Fruit fly (Drosophila melanogaster) whole organism: ENCODE measurements around the gene CG14313.

Experiments
- Dll ChIP-seq: fragments of >200 bp; optimal IDR thresholded peaks from 2 replicates; lab custom pipeline; 2017
- pan ChIP-seq: fragments of >200 bp; optimal IDR thresholded peaks from 2 replicates; lab custom pipeline; 2017

DNA sequence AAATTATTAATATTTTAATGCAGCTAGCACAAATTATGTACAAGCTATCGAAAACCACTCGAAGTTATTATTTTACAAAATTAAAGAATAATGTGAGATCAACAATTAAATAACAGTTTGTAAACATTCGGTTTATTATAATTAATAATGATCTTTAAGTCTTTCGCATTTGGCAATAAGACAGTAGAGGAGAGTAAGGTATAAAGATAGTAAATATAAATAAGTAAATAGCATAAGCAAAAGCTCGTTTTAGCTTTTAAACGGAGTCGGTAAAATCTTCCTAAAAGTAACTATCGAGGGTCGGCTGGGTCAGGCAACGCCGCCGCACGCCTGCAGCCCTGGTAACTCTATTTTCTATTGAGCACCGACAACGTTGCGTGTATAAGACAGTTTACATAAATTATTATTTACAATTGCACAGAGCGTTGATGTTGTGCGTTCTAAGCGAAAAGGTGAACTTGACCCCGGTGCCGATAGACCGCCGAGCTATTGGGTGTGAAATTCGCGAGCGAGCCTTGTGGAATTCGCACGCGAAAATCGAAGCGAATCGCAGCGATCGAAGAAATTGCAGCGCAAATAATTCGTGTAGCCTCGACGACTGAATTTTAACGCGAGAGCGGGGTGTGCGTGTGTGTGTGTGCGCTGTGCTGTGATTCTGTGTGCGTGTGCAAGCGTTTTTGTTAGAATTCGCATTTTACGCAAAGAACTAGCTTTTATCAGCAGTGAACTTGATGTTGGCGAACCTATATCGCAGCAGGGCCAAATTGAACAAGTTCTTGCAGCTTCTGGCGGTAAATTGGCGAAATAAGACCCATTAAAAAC lies 24.1 kb downstream of the CG14313 start, which contains the start of gene wrd:
- no peak for TF ChIP-seq pan (lab: Kevin White, UChicago)
- no peak for TF ChIP-seq Dll (lab: Kevin White, UChicago)
